Worm (Caenorhabditis elegans) whole organism, early embryonic: ENCODE measurements around the gene Y66D12A.13.

Source experiments
- F13C5.2 ChIP-seq: sonication (generic microtip); optimal IDR thresholded peaks from 2 replicates; lab custom pipeline; 2017; ENCODE audit warnings: mild to moderate bottlenecking, missing genetic modification characterization, inconsistent platforms, missing compliant biosample characterization
- ceh-36 ChIP-seq: sonication (generic microtip); optimal IDR thresholded peaks from 2 replicates; lab custom pipeline; 2016; ENCODE audit warnings: missing genetic modification characterization, inconsistent platforms, missing compliant biosample characterization
- hmg-4 ChIP-seq: fragments of 200-800 bp; sonication (Bioruptor generic); optimal IDR thresholded peaks from 2 replicates; lab custom pipeline; 2018; ENCODE audit warnings: mild to moderate bottlenecking, missing genetic modification characterization, missing compliant biosample characterization
- hnd-1 ChIP-seq: sonication (generic microtip); optimal IDR thresholded peaks from 2 replicates; lab custom pipeline; 2016; ENCODE audit warnings: missing genetic modification characterization, missing compliant biosample characterization
- scrt-1 ChIP-seq: fragments of 200-800 bp; sonication (Bioruptor generic); IDR thresholded peaks from 2 replicates; pipeline ENCODE4 v1.3.6; 2022; ENCODE audit warnings: missing genetic modification characterization, missing compliant biosample characterization
- tbx-37 ChIP-seq: fragments of 200-800 bp; sonication (Bioruptor generic); conservative IDR thresholded peaks from 2 replicates; pipeline ENCODE4 v1.3.6; 2022; ENCODE audit warnings: missing genetic modification reagents, missing genetic modification characterization, missing compliant biosample characterization

DNA sequence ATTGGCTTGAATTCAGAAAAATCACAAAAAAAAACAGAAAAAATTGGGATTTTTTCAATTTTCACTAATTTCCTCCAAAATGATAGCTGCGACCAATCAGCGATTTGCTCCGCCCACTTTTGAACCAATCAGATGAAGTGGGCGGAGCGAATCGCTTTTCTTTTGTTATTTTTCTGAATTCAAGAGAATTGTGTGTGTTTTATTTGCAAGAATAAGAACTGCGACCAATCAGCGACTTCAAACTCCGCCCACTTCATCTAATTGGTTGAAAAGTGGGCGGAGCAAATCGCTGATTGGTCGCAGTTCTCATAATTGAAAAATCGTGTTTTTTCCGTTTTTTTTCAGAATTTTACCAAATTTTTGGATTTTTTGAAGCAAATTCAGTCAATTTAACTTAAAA is 34.4 kb downstream of the Y66D12A.13 start:
- TF ChIP-seq hmg-4 (GFP tag; lab: Kevin White, UChicago) (no peak), F13C5.2 (tag; lab: Kevin White, UChicago) (no peak), ceh-36 (tag; lab: Kevin White, UChicago) (no peak), tbx-37 (no peak), scrt-1 (GFP tag; lab: Robert Waterston, UW) (no peak), hnd-1 (no peak)
